Worm (Caenorhabditis elegans) whole organism, young adult: ENCODE measurements around the gene sup-36.

ENCODE experiments used
- Y95B8A.8 ChIP-seq: fragments of 200-800 bp; sonication (Bioruptor generic); IDR thresholded peaks from 2 replicates; pipeline ENCODE4 v1.3.6; 2022; ENCODE audit warnings: missing genetic modification reagents, missing genetic modification characterization, missing compliant biosample characterization
- aptf-3 ChIP-seq: fragments of 200-800 bp; sonication (Bioruptor generic); IDR thresholded peaks from 2 replicates; pipeline ENCODE4 v1.3.6; 2022; ENCODE audit warnings: missing genetic modification characterization, missing compliant biosample characterization
- ceh-91 ChIP-seq: fragments of 200-800 bp; sonication (Bioruptor generic); IDR thresholded peaks from 2 replicates; pipeline ENCODE4 v1.3.6; 2022; ENCODE audit warnings: missing genetic modification reagents, missing genetic modification characterization, missing compliant biosample characterization
- let-607 ChIP-seq, 2 experiments: fragments of 200-800 bp in 1 of 2; sonication (Bioruptor generic) in 1 of 2; sonication (generic microtip) in 1 of 2; optimal IDR thresholded peaks; 2 replicates each; lab custom pipeline; 2016 to 2018; ENCODE audit warnings: mild to moderate bottlenecking in 2 of 2, missing compliant biosample characterization in 2 of 2, missing genetic modification characterization in 2 of 2, moderate library complexity in 2 of 2, missing genotype in 1 of 2
- mcd-1 ChIP-seq: fragments of 200-800 bp; sonication (Bioruptor generic); IDR thresholded peaks from 2 replicates; pipeline ENCODE4 v1.3.6; 2022; ENCODE audit warnings: missing genetic modification reagents, missing genetic modification characterization, missing compliant biosample characterization
- nhr-90 ChIP-seq: sonication (generic microtip); optimal IDR thresholded peaks from 2 replicates; lab custom pipeline; 2016; ENCODE audit warnings: missing genotype, mild to moderate bottlenecking, missing genetic modification characterization, missing compliant biosample characterization
- repo-1 ChIP-seq: sonication (generic microtip); optimal IDR thresholded peaks from 2 replicates; lab custom pipeline; 2017; ENCODE audit warnings: mild to moderate bottlenecking, missing genetic modification characterization, missing compliant biosample characterization
- sea-2 ChIP-seq: fragments of 200-800 bp; sonication (Bioruptor generic); IDR thresholded peaks from 2 replicates; pipeline ENCODE4 v1.3.6; 2022; ENCODE audit warnings: missing genetic modification characterization, missing compliant biosample characterization
- zim-3 ChIP-seq: sonication (generic microtip); optimal IDR thresholded peaks from 2 replicates; lab custom pipeline; 2017; ENCODE audit warnings: mild to moderate bottlenecking, missing genetic modification characterization, moderate library complexity, missing compliant biosample characterization

ce11 chrIV:6556624-6557368, 44.7 kb upstream of the sup-36 start, which contains the start of gene try-3:
- no peak for TF ChIP-seq zim-3 (tag; lab: Kevin White, UChicago)
- TF ChIP-seq let-607 (tag; optimal IDR thresholded peaks at IDR 0.05; lab: Kevin White, UChicago), result peak in 1 of 2 experiments; percentile 42
- 0 out of 2 replicates have a peak, but pooled peaks have one; percentile 18 for TF ChIP-seq aptf-3 (GFP tag; lab: Robert Waterston, UW)
- no peak for TF ChIP-seq sea-2 (GFP tag; lab: Robert Waterston, UW)
- peak; percentile 47 for TF ChIP-seq ceh-91 (GFP tag; lab: Robert Waterston, UW)
- TF ChIP-seq repo-1 (tag; lab: Kevin White, UChicago), result no peak
- TF ChIP-seq Y95B8A.8 (GFP tag; lab: Robert Waterston, UW), result peak; percentile 63; the same call in 1 of the 2 replicates
- TF ChIP-seq mcd-1 (GFP tag; lab: Robert Waterston, UW), result peak; percentile 82
- peak; percentile 71 for TF ChIP-seq nhr-90 (tag; lab: Kevin White, UChicago)
